Fruit fly (Drosophila melanogaster) whole organism, embryonic: ENCODE results near the gene CG32036.

Experiments used
- Atf-2 ChIP-seq: fragments of 200-800 bp; sonication (Bioruptor generic); optimal IDR thresholded peaks from 2 replicates; lab custom pipeline; 2016; ENCODE audit warnings: missing biosample characterization, missing genetic modification characterization
- CG10209 ChIP-seq: fragments of 200-800 bp; sonication (Bioruptor generic); optimal IDR thresholded peaks from 3 replicates; lab custom pipeline; 2017; ENCODE audit warnings: missing biosample characterization, mild to moderate bottlenecking, missing genetic modification characterization, missing genetic modification reagents
- CG11560 ChIP-seq: fragments of 200-800 bp; sonication (Bioruptor generic); IDR thresholded peaks from 3 replicates; pipeline ENCODE4 v1.3.6; 2022; ENCODE audit warnings: missing biosample characterization, missing genetic modification characterization
- CG11695 ChIP-seq: fragments of 200-800 bp; sonication (Bioruptor generic); IDR thresholded peaks from 3 replicates; pipeline ENCODE4 v1.3.6; 2022; ENCODE audit warnings: missing biosample characterization, missing genetic modification characterization
- CG12155 ChIP-seq: fragments of 200-800 bp; sonication (Bioruptor generic); optimal IDR thresholded peaks from 3 replicates; lab custom pipeline; 2016; ENCODE audit warnings: missing biosample characterization, missing genetic modification characterization
- CG12219 ChIP-seq: fragments of 200-800 bp; sonication (Bioruptor generic); optimal IDR thresholded peaks from 3 replicates; lab custom pipeline; 2018; ENCODE audit warnings: missing biosample characterization, mild to moderate bottlenecking, missing genetic modification characterization
- CG13775 ChIP-seq: fragments of 200-800 bp; sonication (Bioruptor generic); optimal IDR thresholded peaks from 3 replicates; lab custom pipeline; 2017; ENCODE audit warnings: missing biosample characterization, mild to moderate bottlenecking, missing genetic modification characterization
- CG15696 ChIP-seq: fragments of 200-800 bp; sonication (Bioruptor generic); optimal IDR thresholded peaks from 2 replicates; lab custom pipeline; 2019; ENCODE audit warnings: missing biosample characterization, mild to moderate bottlenecking, missing genetic modification characterization, moderate library complexity
- CG17361 ChIP-seq: fragments of 200-800 bp; sonication (Bioruptor generic); IDR thresholded peaks from 3 replicates; pipeline ENCODE4 v1.3.6; 2022; ENCODE audit warnings: missing biosample characterization, missing genetic modification characterization
- CG17385 ChIP-seq: fragments of 200-800 bp; sonication (Bioruptor generic); optimal IDR thresholded peaks from 3 replicates; lab custom pipeline; 2018; ENCODE audit warnings: missing biosample characterization, mild to moderate bottlenecking, missing genetic modification characterization
- CG18476 ChIP-seq: fragments of 200-800 bp; sonication (Bioruptor generic); optimal IDR thresholded peaks from 2 replicates; lab custom pipeline; 2016; ENCODE audit warnings: missing biosample characterization, mild to moderate bottlenecking, missing genetic modification characterization
- CG30020 ChIP-seq: fragments of 200-800 bp; optimal IDR thresholded peaks from 2 replicates; lab custom pipeline; 2019; ENCODE audit warnings: missing biosample characterization, mild to moderate bottlenecking, missing genetic modification characterization, moderate library complexity
- CG30431 ChIP-seq: fragments of 200-800 bp; sonication (Bioruptor generic); optimal IDR thresholded peaks from 2 replicates; lab custom pipeline; 2017; ENCODE audit warnings: missing biosample characterization, missing genetic modification characterization
- CG4404 ChIP-seq: fragments of 200-800 bp; sonication (Bioruptor generic); IDR thresholded peaks from 2 replicates; pipeline ENCODE4 v1.3.6; 2022; ENCODE audit warnings: missing biosample characterization, missing genetic modification characterization
- CG5953 ChIP-seq: fragments of 200-800 bp; sonication (Bioruptor generic); IDR thresholded peaks from 2 replicates; pipeline ENCODE4 v1.3.6; 2022; ENCODE audit warnings: missing biosample characterization, missing genetic modification characterization
- CG6689 ChIP-seq: fragments of 200-800 bp; sonication (Bioruptor generic); IDR thresholded peaks from 2 replicates; pipeline ENCODE4 v1.3.6; 2022; ENCODE audit warnings: missing biosample characterization, missing genetic modification characterization
- CG8281 ChIP-seq: fragments of 200-800 bp; sonication (Bioruptor generic); optimal IDR thresholded peaks from 2 replicates; lab custom pipeline; 2018; ENCODE audit warnings: missing biosample characterization, mild to moderate bottlenecking, missing genetic modification characterization, moderate library complexity
- CG8388 ChIP-seq: fragments of 200-800 bp; sonication (Bioruptor generic); optimal IDR thresholded peaks from 2 replicates; lab custom pipeline; 2019; ENCODE audit warnings: missing biosample characterization, mild to moderate bottlenecking, missing genetic modification characterization, moderate library complexity
- CG9817 ChIP-seq: fragments of 200-800 bp; sonication (Bioruptor generic); optimal IDR thresholded peaks from 2 replicates; lab custom pipeline; 2018; ENCODE audit warnings: missing biosample characterization, mild to moderate bottlenecking, missing genetic modification characterization, moderate library complexity
- ERR ChIP-seq: fragments of 200-800 bp; sonication (Bioruptor generic); optimal IDR thresholded peaks from 2 replicates; lab custom pipeline; 2016; ENCODE audit warnings: missing biosample characterization, missing genetic modification characterization
- Fer1 ChIP-seq: fragments of 200-800 bp; sonication (Bioruptor generic); optimal IDR thresholded peaks from 2 replicates; lab custom pipeline; 2017; ENCODE audit warnings: missing biosample characterization, mild to moderate bottlenecking, missing genetic modification characterization
- Fer3 ChIP-seq: fragments of 200-800 bp; sonication (Bioruptor generic); optimal IDR thresholded peaks from 2 replicates; lab custom pipeline; 2018; ENCODE audit warnings: missing biosample characterization, mild to moderate bottlenecking, missing genetic modification characterization, moderate library complexity
- HmgZ ChIP-seq: fragments of 200-800 bp; sonication (Bioruptor generic); optimal IDR thresholded peaks from 2 replicates; lab custom pipeline; 2018; ENCODE audit warnings: missing biosample characterization, mild to moderate bottlenecking, missing genetic modification characterization
- Hmr ChIP-seq: fragments of 200-800 bp; sonication (Bioruptor generic); optimal IDR thresholded peaks from 3 replicates; lab custom pipeline; 2017; ENCODE audit warnings: mild to moderate bottlenecking, missing biosample characterization, missing genetic modification reagents, missing genetic modification characterization
- Neu2 ChIP-seq: fragments of 200-800 bp; sonication (Bioruptor generic); optimal IDR thresholded peaks from 3 replicates; lab custom pipeline; 2016; ENCODE audit warnings: missing biosample characterization, missing genetic modification characterization, borderline replicate concordance
- Ptx1 ChIP-seq: fragments of 200-800 bp; sonication (Bioruptor generic); IDR thresholded peaks from 2 replicates; pipeline ENCODE4 v1.3.6; 2022; ENCODE audit warnings: missing biosample characterization, missing genetic modification characterization
- Rx ChIP-seq: fragments of 200-800 bp; sonication (Bioruptor generic); IDR thresholded peaks from 2 replicates; pipeline ENCODE4 v1.3.6; 2022; ENCODE audit warnings: missing biosample characterization, missing genetic modification characterization
- Taf1 ChIP-seq: fragments of 200-800 bp; sonication (Bioruptor generic); IDR thresholded peaks from 2 replicates; pipeline ENCODE4 v1.3.6; 2022; ENCODE audit warnings: missing biosample characterization, missing genetic modification characterization
- Xbp1 ChIP-seq: fragments of 200-800 bp; sonication (Bioruptor generic); optimal IDR thresholded peaks from 3 replicates; lab custom pipeline; 2016; ENCODE audit warnings: missing biosample characterization, mild to moderate bottlenecking, missing genetic modification characterization
- YL-1 ChIP-seq: fragments of 200-800 bp; sonication (Bioruptor generic); optimal IDR thresholded peaks from 3 replicates; lab custom pipeline; 2017; ENCODE audit warnings: missing biosample characterization, mild to moderate bottlenecking, missing genetic modification characterization
- ase ChIP-seq: fragments of 200-800 bp; sonication (Bioruptor generic); IDR thresholded peaks from 3 replicates; pipeline ENCODE4 v1.3.6; 2022; ENCODE audit warnings: missing biosample characterization, missing genetic modification characterization
- bcd ChIP-seq: fragments of 200-800 bp; sonication (Bioruptor generic); optimal IDR thresholded peaks from 2 replicates; lab custom pipeline; 2017; ENCODE audit warnings: missing biosample characterization, mild to moderate bottlenecking, missing genetic modification characterization
- btn ChIP-seq: fragments of 200-800 bp; sonication (Bioruptor generic); optimal IDR thresholded peaks from 2 replicates; lab custom pipeline; 2016; ENCODE audit warnings: missing biosample characterization, missing genetic modification characterization
- cad ChIP-seq: fragments of >200 bp; optimal IDR thresholded peaks from 2 replicates; lab custom pipeline; 2017; ENCODE audit warnings: missing biosample characterization, missing genetic modification characterization
- cas ChIP-seq: fragments of 200-800 bp; sonication (Bioruptor generic); IDR thresholded peaks from 2 replicates; pipeline ENCODE4 v1.3.6; 2022; ENCODE audit warnings: missing biosample characterization, missing genetic modification characterization
- dysf ChIP-seq: fragments of 200-800 bp; sonication (Bioruptor generic); IDR thresholded peaks from 3 replicates; pipeline ENCODE4 v1.3.6; 2022; ENCODE audit warnings: missing biosample characterization, missing genetic modification characterization
- ems ChIP-seq: fragments of 200-800 bp; sonication (Bioruptor generic); optimal IDR thresholded peaks from 3 replicates; lab custom pipeline; 2016; ENCODE audit warnings: missing biosample characterization, missing genetic modification characterization
- fru ChIP-seq: fragments of >200 bp; optimal IDR thresholded peaks from 2 replicates; lab custom pipeline; 2017
- gcm2 ChIP-seq: fragments of 200-800 bp; sonication (Bioruptor generic); optimal IDR thresholded peaks from 2 replicates; lab custom pipeline; 2016; ENCODE audit warnings: missing biosample characterization, missing genetic modification characterization
- gsb ChIP-seq: fragments of 200-800 bp; sonication (Bioruptor generic); IDR thresholded peaks from 2 replicates; pipeline ENCODE4 v1.3.6; 2022; ENCODE audit warnings: missing biosample characterization, missing genetic modification characterization
- kni ChIP-seq: fragments of 200-800 bp; sonication (Bioruptor generic); optimal IDR thresholded peaks from 3 replicates; lab custom pipeline; 2017; ENCODE audit warnings: mild to moderate bottlenecking, missing biosample characterization, missing genetic modification reagents, missing genetic modification characterization
- lab ChIP-seq: fragments of 200-800 bp; sonication (Bioruptor generic); optimal IDR thresholded peaks from 3 replicates; lab custom pipeline; 2017; ENCODE audit warnings: missing biosample characterization, missing genetic modification characterization, mild to moderate bottlenecking, moderate library complexity, missing genetic modification reagents
- lbe ChIP-seq: fragments of 200-800 bp; sonication (Bioruptor generic); optimal IDR thresholded peaks from 2 replicates; lab custom pipeline; 2016; ENCODE audit warnings: missing biosample characterization, mild to moderate bottlenecking, missing genetic modification characterization
- mirr ChIP-seq: fragments of 200-800 bp; sonication (Bioruptor generic); optimal IDR thresholded peaks from 3 replicates; lab custom pipeline; 2018; ENCODE audit warnings: missing biosample characterization, mild to moderate bottlenecking, missing genetic modification characterization
- org-1 ChIP-seq: fragments of 200-800 bp; sonication (Bioruptor generic); optimal IDR thresholded peaks from 2 replicates; lab custom pipeline; 2017; ENCODE audit warnings: missing biosample characterization, missing genetic modification characterization
- ranshi ChIP-seq: fragments of 200-800 bp; sonication (Bioruptor generic); IDR thresholded peaks from 2 replicates; pipeline ENCODE4 v1.3.6; 2022; ENCODE audit warnings: missing biosample characterization, missing genetic modification characterization
- sc ChIP-seq, 3 experiments: fragments of >200 bp in 2 of 3; fragments of 200-800 bp in 1 of 3; sonication (Bioruptor generic) in 1 of 3; optimal IDR thresholded peaks; 2 replicates in 2 of 3; 3 replicates in 1 of 3; lab custom pipeline; 2017; ENCODE audit warnings: mild to moderate bottlenecking in 1 of 3, missing biosample characterization in 1 of 3, missing genetic modification characterization in 1 of 3, missing genetic modification reagents in 1 of 3
- tna ChIP-seq: fragments of 200-800 bp; sonication (Bioruptor generic); IDR thresholded peaks from 2 replicates; pipeline ENCODE4 v1.3.6; 2022; ENCODE audit warnings: missing biosample characterization, missing genetic modification characterization; ENCODE audit not compliant: partially characterized antibody
- unc-4 ChIP-seq: fragments of 200-800 bp; sonication (Bioruptor generic); IDR thresholded peaks from 2 replicates; pipeline ENCODE4 v1.3.6; 2022; ENCODE audit warnings: missing biosample characterization, missing genetic modification characterization; ENCODE audit not compliant: partially characterized antibody

CG32036 gene

dm6 chr3L:9460775-9461491 lies 28.1 kb downstream of the CG32036 start, which contains the start of the genes CG3434 and CG44838 (continued):
- peak; percentile 15 for TF ChIP-seq cad (GFP tag; lab: Kevin White, UChicago)
- TF ChIP-seq cas (GFP tag; lab: Robert Waterston, UW) = 0 out of 2 replicates have a peak, but pooled peaks have one; percentile 65
- TF ChIP-seq gcm2 (GFP tag; lab: Kevin White, UChicago) = peak; percentile 77
- TF ChIP-seq CG15696 (tag; lab: Kevin White, UChicago) = peak; percentile 84
- TF ChIP-seq CG11695 (GFP tag; lab: Robert Waterston, UW) = peak; percentile 67; the same call in 2 of the 3 replicates
- peak; percentile 74 for TF ChIP-seq CG9817 (tag; lab: Kevin White, UChicago)
- peak; percentile 89 for TF ChIP-seq CG13775 (GFP tag; lab: Kevin White, UChicago)
- peak; percentile 82 for TF ChIP-seq HmgZ (tag; lab: Kevin White, UChicago)
- TF ChIP-seq lbe (GFP tag; lab: Kevin White, UChicago) = peak; percentile 47
- peak; percentile 58 for TF ChIP-seq YL-1 (GFP tag; lab: Kevin White, UChicago)
- TF ChIP-seq btn = peak; percentile 25
- TF ChIP-seq unc-4 (GFP tag; lab: Robert Waterston, UW) = peak; percentile 45; the same call in 1 of the 2 replicates
- peak; percentile 64 for TF ChIP-seq ranshi (GFP tag; lab: Robert Waterston, UW)
- peak; percentile 41 for TF ChIP-seq CG30431 (GFP tag; lab: Kevin White, UChicago)
- TF ChIP-seq CG17361 (GFP tag; lab: Robert Waterston, UW) = peak; percentile 86
- no peak for TF ChIP-seq tna (GFP tag; lab: Robert Waterston, UW)
- peak; percentile 80 for TF ChIP-seq Ptx1
- peak; percentile 77 for TF ChIP-seq ems (GFP tag; lab: Kevin White, UChicago)
- peak; percentile 78 for TF ChIP-seq bcd (GFP tag; lab: Kevin White, UChicago)
- peak; percentile 75 for TF ChIP-seq kni (GFP tag; lab: Kevin White, UChicago)
- peak; percentile 75 for TF ChIP-seq CG4404
- peak; percentile 88 for TF ChIP-seq Xbp1 (GFP tag; lab: Kevin White, UChicago)
- peak; percentile 83 for TF ChIP-seq Hmr
- TF ChIP-seq ERR (GFP tag; lab: Kevin White, UChicago) = no peak
- TF ChIP-seq dysf (GFP tag; lab: Robert Waterston, UW) = peak; percentile 76
- peak; percentile 73 for TF ChIP-seq ase (GFP tag; lab: Robert Waterston, UW)
- peak; percentile 73 for TF ChIP-seq CG6689
- TF ChIP-seq CG12155 (GFP tag; lab: Kevin White, UChicago) = peak; percentile 86
- peak; percentile 64 for TF ChIP-seq CG18476 (GFP tag; lab: Kevin White, UChicago)
- TF ChIP-seq Atf-2 (GFP tag; lab: Kevin White, UChicago) = peak; percentile 19
- peak; percentile 73 for TF ChIP-seq CG17385 (GFP tag; lab: Kevin White, UChicago)
- peak; percentile 85 for TF ChIP-seq lab (GFP tag; lab: Kevin White, UChicago)
- TF ChIP-seq sc (optimal IDR thresholded peaks at IDR 0.05; lab: Kevin White, UChicago) = no peak
- peak; percentile 70 for TF ChIP-seq sc (GFP tag; optimal IDR thresholded peaks at IDR 0.05; lab: Kevin White, UChicago)
- peak; percentile 71 for TF ChIP-seq Fer3
- TF ChIP-seq CG30020 (tag; lab: Kevin White, UChicago) = peak; percentile 75
- peak; percentile 86 for TF ChIP-seq Fer1 (GFP tag; lab: Kevin White, UChicago)
- no peak for TF ChIP-seq gsb (GFP tag; lab: Robert Waterston, UW)
- no peak for TF ChIP-seq org-1 (GFP tag; lab: Kevin White, UChicago)
- 0 out of 2 replicates have a peak, but pooled peaks have one; percentile 33 for TF ChIP-seq Taf1 (GFP tag; lab: Robert Waterston, UW)
- TF ChIP-seq mirr (GFP tag; lab: Kevin White, UChicago) = peak; percentile 44
- TF ChIP-seq CG8388 (GFP tag; lab: Kevin White, UChicago) = peak; percentile 75
- peak; percentile 29 for TF ChIP-seq CG12219
- no peak for TF ChIP-seq fru (lab: Kevin White, UChicago)
- peak; percentile 68 for TF ChIP-seq CG10209 (GFP tag; lab: Kevin White, UChicago)
- TF ChIP-seq CG5953 (GFP tag; lab: Robert Waterston, UW) = no peak
- no peak; the same call in 2 of the 3 replicates for TF ChIP-seq CG11560 (tag; lab: Robert Waterston, UW)
- peak; percentile 53; the same call in 1 of the 2 replicates for TF ChIP-seq Rx (GFP tag; lab: Robert Waterston, UW)
- TF ChIP-seq CG8281 = peak; percentile 47
- TF ChIP-seq Neu2 (GFP tag; lab: Kevin White, UChicago) = peak; percentile 56
